Fruit fly (Drosophila melanogaster): ENCODE results near the gene Gnmt.

- no peak for TF ChIP-seq OdsH (GFP tag; optimal IDR thresholded peaks at IDR 0.05)
- no peak for TF ChIP-seq lola (GFP tag; optimal IDR thresholded peaks at IDR 0.05)
Measured at dm6 chr3R:12697571-12698039, 23.2 kb downstream of the Gnmt start.
